Worm (Caenorhabditis elegans) whole organism, L1 larva: ENCODE measurements around the gene fbxb-75.

ENCODE experiments used
- alr-1 ChIP-seq: fragments of 200-800 bp; sonication (Bioruptor generic); optimal IDR thresholded peaks from 2 replicates; lab custom pipeline; 2018; ENCODE audit warnings: borderline replicate concordance, mild to moderate bottlenecking, missing genetic modification characterization, missing compliant biosample characterization
- dpl-1 ChIP-seq, 3 experiments: fragments of 150-350 bp in 2 of 3; sonication (generic microtip) in 1 of 3; optimal IDR thresholded peaks; 2 replicates each; lab custom pipeline; 2014 to 2017; ENCODE audit warnings: missing biosample characterization in 3 of 3, missing genetic modification characterization in 3 of 3, missing genetic modification reagents in 3 of 3
- egl-27 ChIP-seq, 2 experiments: fragments of 150-350 bp in 1 of 2; sonication (generic microtip); optimal IDR thresholded peaks; 3 replicates each; lab custom pipeline; 2017 to 2018; ENCODE audit warnings: missing biosample characterization in 2 of 2, missing genetic modification characterization in 2 of 2, missing genetic modification reagents in 2 of 2
- nhr-11 ChIP-seq: fragments of 150-350 bp; optimal IDR thresholded peaks from 2 replicates; lab custom pipeline; 2014; ENCODE audit warnings: missing biosample characterization, missing genetic modification characterization
- nhr-237 ChIP-seq: fragments of 150-350 bp; optimal IDR thresholded peaks from 2 replicates; lab custom pipeline; 2014; ENCODE audit warnings: missing biosample characterization, missing genetic modification characterization

- TF ChIP-seq nhr-11: no peak
- TF ChIP-seq egl-27 (tag; optimal IDR thresholded peaks at IDR 0.05; lab: Kevin White, UChicago): no peak
- TF ChIP-seq nhr-237: no peak
- TF ChIP-seq dpl-1 (GFP tag; optimal IDR thresholded peaks at IDR 0.05; lab: Kevin White, UChicago): peak; percentile 39 to 49 (median 40)
- no peak for TF ChIP-seq alr-1 (tag; lab: Kevin White, UChicago)
Observed at ce11 chrIV:4469770-4470709, 29.1 kb upstream of the fbxb-75 start.
